Worm (Caenorhabditis elegans): ENCODE measurements around the gene R12B2.2.

- TF ChIP-seq ama-1 (optimal IDR thresholded peaks at IDR 0.05) (no peak), ces-1 (GFP tag; optimal IDR thresholded peaks at IDR 0.05) (no peak), nhr-11 (tag; optimal IDR thresholded peaks at IDR 0.05) (no peak), Y5F2A.4 (GFP tag; optimal IDR thresholded peaks at IDR 0.05) (no peak), gei-8 (GFP tag; optimal IDR thresholded peaks at IDR 0.05) (no peak), T26A8.4 (GFP tag; IDR thresholded peaks at IDR 0.05) (no peak), ZK546.5 (tag; optimal IDR thresholded peaks at IDR 0.05) (no peak), lin-39 (tag; optimal IDR thresholded peaks at IDR 0.05) (no peak), snpc-4 (tag; optimal IDR thresholded peaks at IDR 0.05) (no peak)
These were observed at the start of gene R12B2.2 for ce11 chrIII:5806720-5807119.

All from whole organism, L4 larva.